Worm (Caenorhabditis elegans): ENCODE results near the gene algn-2.

The algn-2 gene

DNA sequence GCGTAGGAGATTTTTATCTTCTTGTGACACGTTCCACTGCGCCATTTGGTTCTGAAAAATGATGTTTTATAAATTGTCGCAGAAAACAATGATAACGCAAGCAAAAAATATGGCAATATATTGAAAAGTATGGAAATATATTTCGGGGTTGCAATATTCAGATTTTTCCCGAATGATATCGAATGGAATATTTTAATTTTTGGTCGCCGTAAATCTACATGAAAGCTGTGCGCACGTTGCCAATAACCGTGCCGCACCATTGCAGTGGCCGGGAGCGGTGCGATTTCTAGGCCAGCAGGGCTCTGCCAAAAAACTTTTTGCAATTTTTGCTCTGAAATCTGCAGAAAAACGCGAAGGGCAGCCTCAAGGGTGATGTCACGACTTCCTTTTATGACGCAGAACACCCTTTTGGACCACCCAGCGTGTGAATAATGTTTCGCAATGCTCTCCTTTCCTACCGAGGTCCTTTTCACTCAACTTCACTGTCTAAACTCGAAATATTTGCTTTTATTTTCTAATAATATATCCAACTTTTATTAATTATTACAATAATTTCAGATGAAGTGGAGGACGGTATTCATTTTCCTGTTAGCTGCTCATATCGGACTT is 16.8 kb upstream of the algn-2 start, which contains the start of the genes F09E5.11 and bmy-1:
TSS of gene F09E5.11 (minus strand) at position 51 of the 609 bp plus-strand sequence.
TSS of gene bmy-1 (plus strand) at position 559 of the 609 bp plus-strand sequence.
- TF ChIP-seq nhr-47 (tag; optimal IDR thresholded peaks at IDR 0.05) (peak; percentile 91), sup-37 (GFP tag; optimal IDR thresholded peaks at IDR 0.05) (peak; percentile 44), nhr-11 (tag; optimal IDR thresholded peaks at IDR 0.05) (peak; percentile 16), hlh-17 (GFP tag; optimal IDR thresholded peaks at IDR 0.05; ENCODE audit: borderline replicate concordance) (no peak), nhr-19 (GFP tag; conservative IDR thresholded peaks at IDR 0.05) (peak; percentile 85), F16B12.6 (tag; optimal IDR thresholded peaks at IDR 0.05) (peak; percentile 50), aly-2 (tag; optimal IDR thresholded peaks at IDR 0.05) (no peak), irx-1 (tag; optimal IDR thresholded peaks at IDR 0.05) (peak; percentile 84), fkh-8 (tag; optimal IDR thresholded peaks at IDR 0.05) (peak; percentile 92), ceh-63 (GFP tag; optimal IDR thresholded peaks at IDR 0.05) (no peak), nhr-90 (tag; optimal IDR thresholded peaks at IDR 0.05; ENCODE audit: poor library complexity) (peak; percentile 82), ama-1 (optimal IDR thresholded peaks at IDR 0.05) (no peak), lin-13 (GFP tag; optimal IDR thresholded peaks at IDR 0.05) (peak; percentile 86), unc-30 (tag; optimal IDR thresholded peaks at IDR 0.05) (no peak), zip-4 (GFP tag; optimal IDR thresholded peaks at IDR 0.05) (peak; percentile 46), nhr-84 (tag; optimal IDR thresholded peaks at IDR 0.05) (no peak), nhr-76 (tag; optimal IDR thresholded peaks at IDR 0.05) (no peak), hlh-4 (tag; optimal IDR thresholded peaks at IDR 0.05) (no peak), blmp-1 (tag; optimal IDR thresholded peaks at IDR 0.05) (peak; percentile 1), hpl-2 (GFP tag; optimal IDR thresholded peaks at IDR 0.05) (no peak), nhr-77 (tag; optimal IDR thresholded peaks at IDR 0.05) (peak; percentile 70), C04F5.9 (tag; optimal IDR thresholded peaks at IDR 0.05) (peak; percentile 60), pqm-1 (tag; optimal IDR thresholded peaks at IDR 0.05) (no peak), swsn-7 (tag; optimal IDR thresholded peaks at IDR 0.05) (peak; percentile 86), dsc-1 (tag; optimal IDR thresholded peaks at IDR 0.05) (peak; percentile 85), ceh-82 (tag; optimal IDR thresholded peaks at IDR 0.05) (peak; percentile 81 to 84 (median 82)), aha-1 (tag; optimal IDR thresholded peaks at IDR 0.05) (no peak), fkh-10 (GFP tag; optimal IDR thresholded peaks at IDR 0.05) (peak; percentile 84), fos-1 (tag; optimal IDR thresholded peaks at IDR 0.05) (peak; percentile 45), snpc-4 (tag; optimal IDR thresholded peaks at IDR 0.05) (peak; percentile 60), efl-1 (optimal IDR thresholded peaks at IDR 0.05) (peak; percentile 81), efl-1 (GFP tag; optimal IDR thresholded peaks at IDR 0.05 in 1 of 2) (peak; percentile 73 to 98), nhr-237 (tag; optimal IDR thresholded peaks at IDR 0.05) (no peak), dpl-1 (GFP tag; optimal IDR thresholded peaks at IDR 0.05) (peak; percentile 61 to 76 (median 74)), lin-14 (GFP tag; optimal IDR thresholded peaks at IDR 0.05) (peak; percentile 91), grh-1 (GFP tag; IDR thresholded peaks at IDR 0.05) (peak; percentile 66), nhr-28 (tag; optimal IDR thresholded peaks at IDR 0.05) (no peak), zag-1 (tag; optimal IDR thresholded peaks at IDR 0.05) (no peak), ceh-90 (tag; optimal IDR thresholded peaks at IDR 0.05) (peak; percentile 85), lin-35 (GFP tag; optimal IDR thresholded peaks at IDR 0.05) (peak; percentile 74 to 79), ztf-11 (tag; optimal IDR thresholded peaks at IDR 0.05) (peak in 1 of 2 experiments; percentile 92), ztf-4 (tag; optimal IDR thresholded peaks at IDR 0.05) (no peak), nhr-12 (tag; optimal IDR thresholded peaks at IDR 0.05) (no peak), tlp-1 (tag; optimal IDR thresholded peaks at IDR 0.05) (no peak), mep-1 (tag; optimal IDR thresholded peaks at IDR 0.05) (peak; percentile 71), lin-15B (tag; optimal IDR thresholded peaks at IDR 0.05) (peak; percentile 88), ceh-88 (GFP tag; IDR thresholded peaks at IDR 0.05) (peak; percentile 63; the same call in 1 of the 2 replicates), rnt-1 (tag; optimal IDR thresholded peaks at IDR 0.05) (peak; percentile 99), C16A3.4 (tag; optimal IDR thresholded peaks at IDR 0.05) (peak; percentile 89), lsy-2 (tag; optimal IDR thresholded peaks at IDR 0.05) (peak; percentile 80 to 81), nhr-20 (tag; optimal IDR thresholded peaks at IDR 0.05) (peak; percentile 86), ceh-8 (GFP tag; optimal IDR thresholded peaks at IDR 0.05) (peak; percentile 67), pag-3 (tag; optimal IDR thresholded peaks at IDR 0.05; ENCODE audit: borderline replicate concordance, insufficient read depth) (no peak)
